Worm (Caenorhabditis elegans) whole organism, L4 larva: Measurements from ENCODE around the gene srx-12.

Source experiments
- F26F4.8 ChIP-seq: fragments of 200-800 bp; sonication (Bioruptor generic); conservative IDR thresholded peaks from 2 replicates; pipeline ENCODE4 v1.3.6; 2022; ENCODE audit warnings: missing genetic modification characterization, missing compliant biosample characterization
- F37D6.2 ChIP-seq: sonication (generic microtip); optimal IDR thresholded peaks from 2 replicates; lab custom pipeline; 2016; ENCODE audit warnings: mild to moderate bottlenecking, missing genetic modification characterization, missing compliant biosample characterization
- F49E8.2 ChIP-seq: sonication (generic microtip); optimal IDR thresholded peaks from 2 replicates; lab custom pipeline; 2016; ENCODE audit warnings: missing compliant biosample characterization, mild to moderate bottlenecking, missing genetic modification characterization, borderline replicate concordance
- R02D3.7 ChIP-seq: fragments of 150-350 bp; sonication (generic microtip); optimal IDR thresholded peaks from 3 replicates; lab custom pipeline; 2014; ENCODE audit warnings: missing biosample characterization, missing genetic modification characterization
- Y5F2A.4 ChIP-seq: fragments of 200-800 bp; sonication (Bioruptor generic); optimal IDR thresholded peaks from 2 replicates; lab custom pipeline; 2018; ENCODE audit warnings: mild to moderate bottlenecking, missing genetic modification characterization, missing compliant biosample characterization
- Y75B8A.6 ChIP-seq: fragments of 200-800 bp; sonication (Bioruptor generic); IDR thresholded peaks from 2 replicates; pipeline ENCODE4 v1.3.6; 2022; ENCODE audit warnings: missing genetic modification reagents, missing genetic modification characterization, missing compliant biosample characterization
- ZK337.2 ChIP-seq: fragments of 200-800 bp; sonication (Bioruptor generic); IDR thresholded peaks from 2 replicates; pipeline ENCODE4 v1.3.6; 2022; ENCODE audit warnings: missing genetic modification reagents, missing genetic modification characterization, missing compliant biosample characterization
- ZK546.5 ChIP-seq, 2 experiments: sonication (generic microtip); optimal IDR thresholded peaks; 2 replicates each; lab custom pipeline; 2017; ENCODE audit warnings: missing biosample characterization in 2 of 2, missing genetic modification characterization in 2 of 2
- aha-1 ChIP-seq: fragments of 150-350 bp; peaks from one replicate; lab custom pipeline; 2014; ENCODE audit warnings: missing biosample characterization, missing genetic modification characterization
- arid-1 ChIP-seq: fragments of 200-800 bp; sonication (Bioruptor generic); conservative IDR thresholded peaks from 2 replicates; pipeline ENCODE4 v1.3.6; 2022; ENCODE audit warnings: missing genetic modification reagents, missing genetic modification characterization, missing compliant biosample characterization
- attf-4 ChIP-seq: sonication (generic microtip); optimal IDR thresholded peaks from 3 replicates; lab custom pipeline; 2017; ENCODE audit warnings: missing biosample characterization, missing genetic modification characterization
- ceh-28 ChIP-seq: fragments of 150-350 bp; optimal IDR thresholded peaks from 2 replicates; lab custom pipeline; 2014; ENCODE audit warnings: missing biosample characterization, missing genetic modification reagents, missing genetic modification characterization
- ceh-62 ChIP-seq: sonication (generic microtip); optimal IDR thresholded peaks from 2 replicates; lab custom pipeline; 2017; ENCODE audit warnings: missing biosample characterization, missing genetic modification characterization
- ceh-82 ChIP-seq: sonication (generic microtip); optimal IDR thresholded peaks from 2 replicates; lab custom pipeline; 2017; ENCODE audit warnings: missing biosample characterization, missing genetic modification characterization
- cey-2 ChIP-seq: sonication (generic microtip); optimal IDR thresholded peaks from 3 replicates; lab custom pipeline; 2017; ENCODE audit warnings: missing genetic modification characterization, mild to moderate bottlenecking, missing compliant biosample characterization, antibody characterized with exemption, borderline replicate concordance; ENCODE audit not compliant: insufficient read depth
- daf-16 ChIP-seq, 3 experiments: sonication (generic microtip); optimal IDR thresholded peaks; 2 replicates each; lab custom pipeline; 2016 to 2017; ENCODE audit warnings: missing genetic modification characterization in 3 of 3, missing genetic modification reagents in 3 of 3, mild to moderate bottlenecking in 2 of 3, missing compliant biosample characterization in 2 of 3, missing biosample characterization in 1 of 3, moderate library complexity in 1 of 3
- daf-8 ChIP-seq: fragments of 200-800 bp; sonication (Bioruptor generic); IDR thresholded peaks from 2 replicates; pipeline ENCODE4 v1.3.6; 2022; ENCODE audit warnings: missing genetic modification characterization, missing compliant biosample characterization
- dmd-6 ChIP-seq: fragments of 200-800 bp; sonication (Bioruptor generic); IDR thresholded peaks from 2 replicates; pipeline ENCODE4 v1.3.6; 2022; ENCODE audit warnings: missing genetic modification reagents, missing genetic modification characterization, missing compliant biosample characterization
- dmd-8 ChIP-seq: fragments of 200-800 bp; sonication (Bioruptor generic); IDR thresholded peaks from 2 replicates; pipeline ENCODE4 v1.3.6; 2022; ENCODE audit warnings: missing genetic modification characterization, missing compliant biosample characterization
- dpl-1 ChIP-seq: fragments of 150-350 bp; optimal IDR thresholded peaks from 2 replicates; lab custom pipeline; 2014; ENCODE audit warnings: missing biosample characterization, missing genetic modification reagents, missing genetic modification characterization
- duxl-1 ChIP-seq: sonication (generic microtip); optimal IDR thresholded peaks from 2 replicates; lab custom pipeline; 2016; ENCODE audit warnings: mild to moderate bottlenecking, missing genetic modification characterization, moderate library complexity, missing compliant biosample characterization; ENCODE audit not compliant: poor library complexity
- dve-1 ChIP-seq: sonication (generic microtip); optimal IDR thresholded peaks from 2 replicates; lab custom pipeline; 2017; ENCODE audit warnings: antibody characterized with exemption, mild to moderate bottlenecking, missing genetic modification characterization, missing compliant biosample characterization; ENCODE audit not compliant: insufficient read depth
- gei-8 ChIP-seq: fragments of 200-800 bp; sonication (Bioruptor generic); optimal IDR thresholded peaks from 2 replicates; lab custom pipeline; 2018; ENCODE audit warnings: mild to moderate bottlenecking, missing genetic modification characterization, missing compliant biosample characterization
- hif-1 ChIP-seq, 2 experiments: sonication (generic microtip); optimal IDR thresholded peaks; 2 replicates each; lab custom pipeline; 2016 to 2017; ENCODE audit warnings: missing compliant biosample characterization in 2 of 2, missing genetic modification characterization in 2 of 2, missing genetic modification reagents in 2 of 2, missing genotype in 2 of 2, mild to moderate bottlenecking in 1 of 2
- hlh-30 ChIP-seq: sonication (generic microtip); optimal IDR thresholded peaks from 2 replicates; lab custom pipeline; 2017; ENCODE audit warnings: antibody characterized with exemption, mild to moderate bottlenecking, missing genetic modification characterization, missing compliant biosample characterization; ENCODE audit not compliant: insufficient read depth
- jun-1 ChIP-seq: fragments of 150-350 bp; optimal IDR thresholded peaks from 2 replicates; lab custom pipeline; 2014; ENCODE audit warnings: missing biosample characterization, missing genetic modification reagents, missing genetic modification characterization
- lim-7 ChIP-seq: fragments of 200-800 bp; sonication (Bioruptor generic); IDR thresholded peaks from 2 replicates; pipeline ENCODE4 v1.3.6; 2022; ENCODE audit warnings: missing genetic modification characterization, missing compliant biosample characterization
- lin-39 ChIP-seq: fragments of 150-350 bp; optimal IDR thresholded peaks from 2 replicates; lab custom pipeline; 2014; ENCODE audit warnings: missing biosample characterization, missing genetic modification reagents, missing genetic modification characterization
- lir-3 ChIP-seq: sonication (generic microtip); optimal IDR thresholded peaks from 2 replicates; lab custom pipeline; 2016; ENCODE audit warnings: mild to moderate bottlenecking, missing genetic modification characterization, missing compliant biosample characterization
- mep-1 ChIP-seq: fragments of 150-350 bp; sonication (generic microtip); optimal IDR thresholded peaks from 3 replicates; lab custom pipeline; 2014; ENCODE audit warnings: missing biosample characterization, missing genetic modification characterization
- nhr-10 ChIP-seq: fragments of 150-350 bp; optimal IDR thresholded peaks from 2 replicates; lab custom pipeline; 2014; ENCODE audit warnings: missing biosample characterization, missing genetic modification characterization
- nhr-102 ChIP-seq: sonication (generic microtip); optimal IDR thresholded peaks from 2 replicates; lab custom pipeline; 2016; ENCODE audit warnings: mild to moderate bottlenecking, missing genetic modification characterization, moderate library complexity, missing compliant biosample characterization
- nhr-42 ChIP-seq: fragments of 200-800 bp; sonication (Bioruptor generic); IDR thresholded peaks from 2 replicates; pipeline ENCODE4 v1.3.6; 2022; ENCODE audit warnings: missing genetic modification characterization, missing compliant biosample characterization
- nhr-6 ChIP-seq: fragments of 150-350 bp; optimal IDR thresholded peaks from 2 replicates; lab custom pipeline; 2014; ENCODE audit warnings: missing biosample characterization, missing genetic modification characterization
- rbr-2 ChIP-seq: sonication (generic microtip); optimal IDR thresholded peaks from 2 replicates; lab custom pipeline; 2016; ENCODE audit warnings: missing genotype, missing genetic modification characterization, missing compliant biosample characterization
- saeg-2 ChIP-seq: fragments of 200-800 bp; sonication (Bioruptor generic); IDR thresholded peaks from 2 replicates; pipeline ENCODE4 v1.3.6; 2022; ENCODE audit warnings: missing genetic modification reagents, missing genetic modification characterization, missing compliant biosample characterization
- set-16 ChIP-seq: fragments of 200-800 bp; sonication (Bioruptor generic); IDR thresholded peaks from 2 replicates; pipeline ENCODE4 v1.3.6; 2022; ENCODE audit warnings: missing genetic modification reagents, missing genetic modification characterization, missing compliant biosample characterization
- snpc-1.2 ChIP-seq: fragments of 200-800 bp; sonication (Bioruptor generic); IDR thresholded peaks from 2 replicates; pipeline ENCODE4 v1.3.6; 2022; ENCODE audit warnings: missing genetic modification reagents, missing genetic modification characterization, missing compliant biosample characterization
- snpc-4 ChIP-seq: fragments of 150-350 bp; optimal IDR thresholded peaks from 2 replicates; lab custom pipeline; 2014; ENCODE audit warnings: missing biosample characterization, missing genetic modification characterization
- spr-1 ChIP-seq: sonication (generic microtip); optimal IDR thresholded peaks from 2 replicates; lab custom pipeline; 2016; ENCODE audit warnings: mild to moderate bottlenecking, missing genetic modification characterization, missing compliant biosample characterization
- spr-3 ChIP-seq: fragments of 200-800 bp; sonication (Bioruptor generic); optimal IDR thresholded peaks from 2 replicates; lab custom pipeline; 2018; ENCODE audit warnings: mild to moderate bottlenecking, missing genetic modification characterization, missing compliant biosample characterization
- tag-97 ChIP-seq: fragments of 200-800 bp; sonication (Bioruptor generic); IDR thresholded peaks from 2 replicates; pipeline ENCODE4 v1.3.6; 2022; ENCODE audit warnings: missing genetic modification characterization, missing compliant biosample characterization
- tra-1 ChIP-seq: fragments of 200-800 bp; sonication (Bioruptor generic); IDR thresholded peaks from 2 replicates; pipeline ENCODE4 v1.3.6; 2022; ENCODE audit warnings: missing genetic modification reagents, missing genetic modification characterization, missing compliant biosample characterization
- unc-130 ChIP-seq: sonication (generic microtip); optimal IDR thresholded peaks from 2 replicates; lab custom pipeline; 2016; ENCODE audit warnings: missing genetic modification reagents, missing genetic modification characterization, missing compliant biosample characterization
- unc-62 ChIP-seq, 3 experiments: fragments of 150-350 bp in 1 of 3; sonication (generic microtip); optimal IDR thresholded peaks in 2 of 3; peaks in 1 of 3; 1 replicate in 1 of 3; 2 replicates in 2 of 3; lab custom pipeline; 2014 to 2017; ENCODE audit warnings: missing biosample characterization in 3 of 3, missing genetic modification characterization in 3 of 3, missing genetic modification reagents in 3 of 3, missing genotype in 1 of 3
- zag-1 ChIP-seq: fragments of 150-350 bp; optimal IDR thresholded peaks from 2 replicates; lab custom pipeline; 2014; ENCODE audit warnings: missing biosample characterization, missing genetic modification characterization
- ztf-7 ChIP-seq: fragments of 150-350 bp; optimal IDR thresholded peaks from 2 replicates; lab custom pipeline; 2014; ENCODE audit warnings: missing biosample characterization, missing genetic modification characterization

srx-12 gene

ce11 chrIV:1064289-1064848 lies 18.6 kb downstream of the srx-12 start (continued):
- peak; percentile 46 for TF ChIP-seq aha-1 (tag; lab: Kevin White, UChicago)
- TF ChIP-seq nhr-10 (tag; lab: Kevin White, UChicago), result no peak
- TF ChIP-seq ZK337.2 (GFP tag; lab: Robert Waterston, UW), result no peak
- TF ChIP-seq duxl-1, result no peak
- TF ChIP-seq spr-3, result no peak
- no peak for TF ChIP-seq snpc-4 (tag; lab: Kevin White, UChicago)
- TF ChIP-seq spr-1, result no peak
- peak in 1 of 2 experiments; percentile 61 for TF ChIP-seq unc-62 (GFP tag; optimal IDR thresholded peaks at IDR 0.05 in 1 of 2; lab: Kevin White, UChicago)
- no peak for TF ChIP-seq unc-62 (tag; optimal IDR thresholded peaks at IDR 0.05; lab: Kevin White, UChicago)
- no peak for TF ChIP-seq nhr-102 (tag; lab: Kevin White, UChicago)
- no peak for TF ChIP-seq snpc-1.2 (GFP tag; lab: Robert Waterston, UW)
- TF ChIP-seq nhr-6, result no peak
- TF ChIP-seq hlh-30 (tag; lab: Kevin White, UChicago), result peak; percentile 19
- TF ChIP-seq unc-130 (GFP tag; lab: Kevin White, UChicago), result no peak
- peak in 1 of 2 experiments; percentile 39 for TF ChIP-seq hif-1 (tag; optimal IDR thresholded peaks at IDR 0.05; lab: Kevin White, UChicago)
- no peak for TF ChIP-seq dmd-8
- no peak for TF ChIP-seq F49E8.2 (tag; lab: Kevin White, UChicago)
- TF ChIP-seq rbr-2 (tag; lab: Kevin White, UChicago), result peak; percentile 20
- TF ChIP-seq dpl-1, result no peak
- TF ChIP-seq R02D3.7, result no peak
- TF ChIP-seq daf-16 (GFP tag; optimal IDR thresholded peaks at IDR 0.05; lab: Kevin White, UChicago), result peak in 1 of 2 experiments; percentile 92
- TF ChIP-seq daf-16 (tag; optimal IDR thresholded peaks at IDR 0.05; lab: Kevin White, UChicago), result peak; percentile 77
- no peak for TF ChIP-seq lim-7 (GFP tag; lab: Robert Waterston, UW)
- no peak for TF ChIP-seq saeg-2 (GFP tag; lab: Robert Waterston, UW)
- peak; percentile 82 for TF ChIP-seq set-16 (GFP tag; lab: Robert Waterston, UW)
- no peak for TF ChIP-seq dmd-6 (GFP tag; lab: Robert Waterston, UW)
- TF ChIP-seq ZK546.5 (tag; optimal IDR thresholded peaks at IDR 0.05; lab: Kevin White, UChicago), result no peak
- TF ChIP-seq lin-39 (tag; lab: Kevin White, UChicago), result no peak
- TF ChIP-seq F26F4.8 (GFP tag; lab: Robert Waterston, UW), result no peak
- TF ChIP-seq Y5F2A.4 (GFP tag; lab: Kevin White, UChicago), result no peak
- no peak for TF ChIP-seq Y75B8A.6 (GFP tag; lab: Robert Waterston, UW)
- no peak for TF ChIP-seq ztf-7
- TF ChIP-seq mep-1 (tag; lab: Kevin White, UChicago), result no peak
- no peak for TF ChIP-seq daf-8
- no peak for TF ChIP-seq tag-97 (GFP tag; lab: Robert Waterston, UW)
- TF ChIP-seq lir-3, result no peak
- peak; percentile 30; the same call in 1 of the 2 replicates for TF ChIP-seq nhr-42
- no peak for TF ChIP-seq dve-1 (tag; lab: Kevin White, UChicago)
- no peak for TF ChIP-seq jun-1
- no peak for TF ChIP-seq zag-1 (tag; lab: Kevin White, UChicago)
- no peak for TF ChIP-seq cey-2
- TF ChIP-seq ceh-28, result no peak
- no peak for TF ChIP-seq ceh-62 (tag; lab: Kevin White, UChicago)
- TF ChIP-seq attf-4, result no peak
- peak; percentile 3 for TF ChIP-seq F37D6.2 (tag; lab: Kevin White, UChicago)
- no peak for TF ChIP-seq arid-1 (GFP tag; lab: Robert Waterston, UW)
- TF ChIP-seq ceh-82 (tag; lab: Kevin White, UChicago), result no peak
- TF ChIP-seq gei-8 (GFP tag; lab: Kevin White, UChicago), result no peak
- no peak for TF ChIP-seq tra-1
